Worm (Caenorhabditis elegans) whole organism, late embryonic: Measurements from ENCODE around the gene F49C12.6.

ENCODE experiments used
- C08G9.2 ChIP-seq: sonication (generic microtip); optimal IDR thresholded peaks from 2 replicates; lab custom pipeline; 2016; ENCODE audit warnings: mild to moderate bottlenecking, missing genetic modification characterization, moderate library complexity, missing compliant biosample characterization
- T23F11.4 ChIP-seq: fragments of 200-800 bp; sonication (Bioruptor generic); optimal IDR thresholded peaks from 2 replicates; lab custom pipeline; 2018; ENCODE audit warnings: mild to moderate bottlenecking, missing genetic modification characterization, missing compliant biosample characterization
- Y22D7AL.16 ChIP-seq: sonication (generic microtip); optimal IDR thresholded peaks from 2 replicates; lab custom pipeline; 2016; ENCODE audit warnings: missing genetic modification characterization, missing compliant biosample characterization
- ahr-1 ChIP-seq: sonication (generic microtip); optimal IDR thresholded peaks from 2 replicates; lab custom pipeline; 2016; ENCODE audit warnings: missing genetic modification characterization, missing compliant biosample characterization
- ceh-14 ChIP-seq: sonication (generic microtip); optimal IDR thresholded peaks from 2 replicates; lab custom pipeline; 2016; ENCODE audit warnings: missing genotype, missing genetic modification characterization, missing compliant biosample characterization
- ceh-19 ChIP-seq: fragments of 200-800 bp; sonication (Bioruptor generic); optimal IDR thresholded peaks from 2 replicates; lab custom pipeline; 2018; ENCODE audit warnings: mild to moderate bottlenecking, missing genetic modification characterization, missing compliant biosample characterization
- ceh-22 ChIP-seq: sonication (generic microtip); optimal IDR thresholded peaks from 2 replicates; lab custom pipeline; 2017; ENCODE audit warnings: missing biosample characterization, missing genetic modification characterization
- ceh-24 ChIP-seq: sonication (generic microtip); optimal IDR thresholded peaks from 2 replicates; lab custom pipeline; 2016; ENCODE audit warnings: mild to moderate bottlenecking, missing genetic modification characterization, missing compliant biosample characterization
- ceh-31 ChIP-seq: sonication (generic microtip); optimal IDR thresholded peaks from 2 replicates; lab custom pipeline; 2016; ENCODE audit warnings: missing genetic modification characterization, missing compliant biosample characterization
- ceh-34 ChIP-seq: sonication (generic microtip); optimal IDR thresholded peaks from 2 replicates; lab custom pipeline; 2016; ENCODE audit warnings: mild to moderate bottlenecking, missing genetic modification characterization, missing compliant biosample characterization
- ceh-6 ChIP-seq: fragments of 200-800 bp; sonication (Bioruptor generic); optimal IDR thresholded peaks from 2 replicates; lab custom pipeline; 2018; ENCODE audit warnings: mild to moderate bottlenecking, missing genetic modification characterization, missing compliant biosample characterization
- che-1 ChIP-seq: sonication (generic microtip); optimal IDR thresholded peaks from 2 replicates; lab custom pipeline; 2016; ENCODE audit warnings: mild to moderate bottlenecking, missing genetic modification characterization, missing compliant biosample characterization
- elt-2 ChIP-seq: sonication (generic microtip); optimal IDR thresholded peaks from 2 replicates; lab custom pipeline; 2016; ENCODE audit warnings: missing genetic modification reagents, missing genetic modification characterization, missing compliant biosample characterization
- elt-4 ChIP-seq: sonication (generic microtip); optimal IDR thresholded peaks from 2 replicates; lab custom pipeline; 2016; ENCODE audit warnings: missing genetic modification characterization, missing compliant biosample characterization
- eyg-1 ChIP-seq: sonication (generic microtip); optimal IDR thresholded peaks from 2 replicates; lab custom pipeline; 2016; ENCODE audit warnings: missing genotype, missing genetic modification characterization, missing compliant biosample characterization
- gmeb-2 ChIP-seq: sonication (generic microtip); optimal IDR thresholded peaks from 2 replicates; lab custom pipeline; 2016; ENCODE audit warnings: missing genetic modification characterization, inconsistent platforms, missing compliant biosample characterization
- hlh-13 ChIP-seq: fragments of 200-800 bp; sonication (Bioruptor generic); optimal IDR thresholded peaks from 2 replicates; lab custom pipeline; 2018; ENCODE audit warnings: mild to moderate bottlenecking, missing genetic modification characterization, missing compliant biosample characterization
- hlh-15 ChIP-seq: sonication (generic microtip); optimal IDR thresholded peaks from 2 replicates; lab custom pipeline; 2016; ENCODE audit warnings: missing genetic modification characterization, missing compliant biosample characterization
- hlh-30 ChIP-seq: sonication (generic microtip); optimal IDR thresholded peaks from 2 replicates; lab custom pipeline; 2017; ENCODE audit warnings: antibody characterized with exemption, missing genetic modification characterization, missing compliant biosample characterization; ENCODE audit not compliant: insufficient read depth
- mec-3 ChIP-seq: sonication (generic microtip); optimal IDR thresholded peaks from 2 replicates; lab custom pipeline; 2016; ENCODE audit warnings: borderline replicate concordance, missing genetic modification characterization, missing compliant biosample characterization
- nhr-11 ChIP-seq: fragments of 150-350 bp; optimal IDR thresholded peaks from 2 replicates; lab custom pipeline; 2014; ENCODE audit warnings: missing biosample characterization, missing genetic modification characterization
- npax-4 ChIP-seq: sonication (generic microtip); optimal IDR thresholded peaks from 2 replicates; lab custom pipeline; 2016; ENCODE audit warnings: missing genetic modification characterization, missing compliant biosample characterization
- pha-2 ChIP-seq: sonication (generic microtip); optimal IDR thresholded peaks from 2 replicates; lab custom pipeline; 2017; ENCODE audit warnings: mild to moderate bottlenecking, missing genetic modification characterization, missing compliant biosample characterization
- ref-2 ChIP-seq: sonication (generic microtip); optimal IDR thresholded peaks from 2 replicates; lab custom pipeline; 2016; ENCODE audit warnings: missing genetic modification characterization, missing compliant biosample characterization
- sox-4 ChIP-seq: sonication (generic microtip); optimal IDR thresholded peaks from 2 replicates; lab custom pipeline; 2017; ENCODE audit warnings: mild to moderate bottlenecking, missing genetic modification characterization, inconsistent platforms, missing compliant biosample characterization
- ttx-3 ChIP-seq: sonication (generic microtip); optimal IDR thresholded peaks from 2 replicates; lab custom pipeline; 2016; ENCODE audit warnings: missing genetic modification reagents, missing genetic modification characterization, missing compliant biosample characterization
- unc-3 ChIP-seq, 2 experiments: fragments of 200-800 bp in 1 of 2; sonication (Bioruptor generic) in 1 of 2; sonication (generic microtip) in 1 of 2; conservative IDR thresholded peaks in 1 of 2; optimal IDR thresholded peaks in 1 of 2; 2 replicates each; pipeline versions ENCODE4 v1.3.6 to Lab custom; 2016 to 2022; ENCODE audit warnings: missing compliant biosample characterization in 2 of 2, missing genetic modification characterization in 2 of 2, missing genetic modification reagents in 1 of 2
- unc-55 ChIP-seq: sonication (generic microtip); optimal IDR thresholded peaks from 2 replicates; lab custom pipeline; 2017; ENCODE audit warnings: missing biosample characterization, missing genetic modification reagents, missing genetic modification characterization
- unc-86 ChIP-seq: sonication (generic microtip); optimal IDR thresholded peaks from 2 replicates; lab custom pipeline; 2016; ENCODE audit warnings: missing genetic modification characterization, missing compliant biosample characterization
- zip-5 ChIP-seq: sonication (generic microtip); optimal IDR thresholded peaks from 2 replicates; lab custom pipeline; 2016; ENCODE audit warnings: missing genetic modification characterization, missing compliant biosample characterization
- ztf-16 ChIP-seq: sonication (generic microtip); optimal IDR thresholded peaks from 2 replicates; lab custom pipeline; 2017; ENCODE audit warnings: missing genetic modification characterization, missing compliant biosample characterization

F49C12.6 gene

ce11 chrIV:9304617-9305016 lies 4.3 kb downstream of the F49C12.6 start, which contains the start of gene F49C12.5:
F49C12.5 (plus strand) TSS chrIV:9304917.
- TF ChIP-seq pha-2 (tag; lab: Kevin White, UChicago): no peak
- TF ChIP-seq ceh-31 (tag; lab: Kevin White, UChicago): no peak
- no peak for TF ChIP-seq ref-2 (tag; lab: Kevin White, UChicago)
- TF ChIP-seq hlh-13 (GFP tag; lab: Kevin White, UChicago): no peak
- no peak for TF ChIP-seq mec-3 (tag; lab: Kevin White, UChicago)
- no peak for TF ChIP-seq elt-4 (tag; lab: Kevin White, UChicago)
- TF ChIP-seq npax-4 (tag; lab: Kevin White, UChicago): no peak
- TF ChIP-seq ceh-34 (tag; lab: Kevin White, UChicago): no peak
- no peak for TF ChIP-seq zip-5 (tag; lab: Kevin White, UChicago)
- TF ChIP-seq, all 69 proteins: peak for 0

ce11 chrIV:9303994-9304393 lies 4.9 kb downstream of the F49C12.6 start, which contains the start of gene F49C12.4:
F49C12.4 (minus strand) TSS chrIV:9304094.
- TF ChIP-seq ceh-14 (no peak), ceh-6 (no peak), che-1 (tag; lab: Kevin White, UChicago) (no peak), unc-3 (GFP tag; conservative IDR thresholded peaks at IDR 0.05; lab: Robert Waterston, UW) (no peak), unc-3 (tag; optimal IDR thresholded peaks at IDR 0.05; lab: Kevin White, UChicago) (no peak), ceh-34 (tag; lab: Kevin White, UChicago) (no peak), unc-55 (GFP tag; lab: Kevin White, UChicago) (no peak), sox-4 (tag; lab: Kevin White, UChicago) (no peak), ttx-3 (tag; lab: Kevin White, UChicago) (no peak), gmeb-2 (tag; lab: Kevin White, UChicago) (no peak), ceh-22 (tag; lab: Kevin White, UChicago) (no peak), ahr-1 (tag; lab: Kevin White, UChicago) (no peak)

DNA sequence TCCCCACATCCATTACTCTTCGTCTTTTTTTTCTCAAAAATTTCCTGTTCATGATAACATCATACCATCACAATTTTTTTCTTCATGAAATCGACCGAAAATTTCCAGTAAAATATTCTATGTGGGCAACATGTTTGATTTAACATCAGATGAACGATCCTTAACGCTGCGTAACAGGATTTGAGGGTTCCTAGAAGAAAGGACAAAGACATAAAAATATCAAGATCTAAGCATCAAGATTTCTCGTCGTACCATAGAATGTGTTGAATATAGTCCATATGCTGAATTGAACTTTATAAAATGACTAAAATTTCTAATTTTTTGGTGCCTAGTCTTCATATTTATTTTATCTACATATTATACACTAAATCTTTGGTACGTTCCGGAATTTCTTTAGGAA lies 8.7 kb downstream of the F49C12.6 start, which contains the start of gene F49C12.3:
Gene F49C12.3 (plus strand): TSS at position 301 of the 400 bp plus-strand sequence.
- TF ChIP-seq elt-2 (tag; lab: Kevin White, UChicago) (no peak), T23F11.4 (GFP tag; lab: Kevin White, UChicago) (no peak), ceh-24 (tag; lab: Kevin White, UChicago) (no peak), sox-4 (tag; lab: Kevin White, UChicago) (no peak), npax-4 (tag; lab: Kevin White, UChicago) (no peak), nhr-11 (tag; lab: Kevin White, UChicago) (no peak), Y22D7AL.16 (tag; lab: Kevin White, UChicago) (no peak), unc-86 (tag; lab: Kevin White, UChicago) (no peak), eyg-1 (tag; lab: Kevin White, UChicago) (no peak), hlh-30 (tag; lab: Kevin White, UChicago) (no peak), hlh-15 (no peak), ceh-19 (no peak), hlh-13 (GFP tag; lab: Kevin White, UChicago) (no peak), ztf-16 (tag; lab: Kevin White, UChicago) (no peak)

DNA sequence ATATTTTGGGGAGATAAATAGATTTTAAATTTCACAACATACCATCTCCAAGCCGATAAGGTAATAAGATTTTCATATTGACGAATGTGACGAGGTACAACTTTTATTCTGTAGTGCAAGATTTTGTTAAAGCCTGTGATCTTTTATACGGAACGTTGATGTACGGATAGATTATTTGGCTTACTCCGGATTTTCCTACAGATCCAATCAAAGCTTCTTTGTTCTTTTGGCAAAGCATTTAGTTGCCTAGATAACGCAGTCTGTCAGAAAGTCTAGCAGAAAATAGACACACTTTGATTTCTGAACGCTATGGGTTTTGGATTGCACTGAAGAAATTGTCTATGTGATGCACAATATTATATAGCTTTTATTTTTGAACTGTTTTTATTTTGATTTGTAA lies 9.7 kb downstream of the F49C12.6 start, which contains the start of gene F49C12.2:
Gene F49C12.2 (minus strand): TSS at position 101 of the 400 bp plus-strand sequence.
- TF ChIP-seq T23F11.4 (GFP tag; lab: Kevin White, UChicago) (no peak), ceh-22 (tag; lab: Kevin White, UChicago) (no peak)

ce11 chrIV:9296285-9296684 lies 12.6 kb downstream of the F49C12.6 start, which contains the start of gene F49C12.1:
F49C12.1 (minus strand) TSS chrIV:9296354.
- no peak for TF ChIP-seq pha-2 (tag; lab: Kevin White, UChicago)
- no peak for TF ChIP-seq ceh-31 (tag; lab: Kevin White, UChicago)
- no peak for TF ChIP-seq unc-55 (GFP tag; lab: Kevin White, UChicago)
- no peak for TF ChIP-seq ceh-19
- no peak for TF ChIP-seq nhr-11 (tag; lab: Kevin White, UChicago)
- no peak for TF ChIP-seq hlh-13 (GFP tag; lab: Kevin White, UChicago)
- no peak for TF ChIP-seq C08G9.2 (tag; lab: Kevin White, UChicago)
